Fruit fly (Drosophila melanogaster): ENCODE measurements around the gene CG2258.

dm6 chrX:8115343-8115676, 13.4 kb upstream of the CG2258 start:
- no peak for TF ChIP-seq CG1620 (GFP tag; optimal IDR thresholded peaks at IDR 0.05)
- TF ChIP-seq cnc (optimal IDR thresholded peaks at IDR 0.05), result no peak
- no peak for TF ChIP-seq CG11617 (GFP tag; optimal IDR thresholded peaks at IDR 0.05)
- TF ChIP-seq tj (GFP tag; optimal IDR thresholded peaks at IDR 0.05), result no peak
- TF ChIP-seq pad (GFP tag; optimal IDR thresholded peaks at IDR 0.05), result peak; percentile 37
- TF ChIP-seq ovo (GFP tag; optimal IDR thresholded peaks at IDR 0.05), result peak; percentile 2
- no peak for TF ChIP-seq Hr96 (GFP tag; optimal IDR thresholded peaks at IDR 0.05)
- no peak for TF ChIP-seq CG12768 (GFP tag; optimal IDR thresholded peaks at IDR 0.05)
- no peak for TF ChIP-seq Mnt (GFP tag; optimal IDR thresholded peaks at IDR 0.05)
- TF ChIP-seq cic (GFP tag; optimal IDR thresholded peaks at IDR 0.05), result no peak
- no peak for TF ChIP-seq toe (GFP tag; optimal IDR thresholded peaks at IDR 0.05)
- no peak for TF ChIP-seq bab1 (GFP tag; optimal IDR thresholded peaks at IDR 0.05)
- TF ChIP-seq CG14711 (tag; optimal IDR thresholded peaks at IDR 0.05), result no peak
- TF ChIP-seq Crg-1 (GFP tag; optimal IDR thresholded peaks at IDR 0.05), result no peak
